Worm (Caenorhabditis elegans) whole organism, L2 larva: ENCODE results near the gene clec-52.

Source experiments
- C34F6.9 ChIP-seq: fragments of 150-350 bp; optimal IDR thresholded peaks from 2 replicates; lab custom pipeline; 2014; ENCODE audit warnings: missing biosample characterization, missing genetic modification characterization
- F13H6.1 ChIP-seq: sonication (generic microtip); optimal IDR thresholded peaks from 2 replicates; lab custom pipeline; 2016; ENCODE audit warnings: missing genetic modification characterization, missing compliant biosample characterization
- Y55F3AM.14 ChIP-seq: fragments of 200-800 bp; sonication (Bioruptor generic); optimal IDR thresholded peaks from 2 replicates; lab custom pipeline; 2018; ENCODE audit warnings: mild to moderate bottlenecking, missing genetic modification characterization, missing compliant biosample characterization
- ZK546.5 ChIP-seq: sonication (generic microtip); optimal IDR thresholded peaks from 2 replicates; lab custom pipeline; 2017; ENCODE audit warnings: missing biosample characterization, missing genetic modification characterization
- alr-1 ChIP-seq: fragments of 150-350 bp; optimal IDR thresholded peaks from 2 replicates; lab custom pipeline; 2014; ENCODE audit warnings: missing biosample characterization, missing genetic modification characterization
- ceh-16 ChIP-seq: fragments of 150-350 bp; optimal IDR thresholded peaks from 2 replicates; lab custom pipeline; 2014; ENCODE audit warnings: missing biosample characterization, missing genetic modification characterization
- ceh-82 ChIP-seq: fragments of 150-350 bp; optimal IDR thresholded peaks from 2 replicates; lab custom pipeline; 2014; ENCODE audit warnings: missing biosample characterization, missing genetic modification characterization
- crh-2 ChIP-seq: sonication (generic microtip); optimal IDR thresholded peaks from 2 replicates; lab custom pipeline; 2017; ENCODE audit warnings: missing biosample characterization, missing genetic modification characterization
- egl-27 ChIP-seq: sonication (generic microtip); optimal IDR thresholded peaks from 3 replicates; lab custom pipeline; 2017; ENCODE audit warnings: missing biosample characterization, missing genetic modification reagents, missing genetic modification characterization
- elt-1 ChIP-seq: fragments of 150-350 bp; optimal IDR thresholded peaks from 2 replicates; lab custom pipeline; 2014; ENCODE audit warnings: missing biosample characterization, missing genetic modification characterization
- elt-3 ChIP-seq: sonication (generic microtip); optimal IDR thresholded peaks from 2 replicates; lab custom pipeline; 2017; ENCODE audit warnings: missing biosample characterization, missing genetic modification characterization
- fos-1 ChIP-seq: fragments of 150-350 bp; optimal IDR thresholded peaks from 2 replicates; lab custom pipeline; 2014; ENCODE audit warnings: missing biosample characterization, missing genetic modification characterization
- gmeb-1 ChIP-seq: fragments of 150-350 bp; optimal IDR thresholded peaks from 2 replicates; lab custom pipeline; 2014; ENCODE audit warnings: missing biosample characterization, missing genetic modification characterization
- lin-11 ChIP-seq: fragments of 150-350 bp; sonication (generic microtip); optimal IDR thresholded peaks from 2 replicates; lab custom pipeline; 2014; ENCODE audit warnings: missing biosample characterization, missing genetic modification characterization, inconsistent platforms, mixed read lengths
- lin-13 ChIP-seq: fragments of 150-350 bp; optimal IDR thresholded peaks from 2 replicates; lab custom pipeline; 2014; ENCODE audit warnings: missing biosample characterization, missing genetic modification reagents, missing genetic modification characterization
- lin-39 ChIP-seq: fragments of 150-350 bp; optimal IDR thresholded peaks from 2 replicates; lab custom pipeline; 2014; ENCODE audit warnings: missing biosample characterization, missing genetic modification reagents, missing genetic modification characterization
- lsy-2 ChIP-seq, 2 experiments: fragments of 150-350 bp in 1 of 2; sonication (generic microtip) in 1 of 2; optimal IDR thresholded peaks; 2 replicates each; lab custom pipeline; 2014 to 2017; ENCODE audit warnings: missing biosample characterization in 2 of 2, missing genetic modification characterization in 2 of 2
- mbf-1 ChIP-seq: sonication (generic microtip); optimal IDR thresholded peaks from 2 replicates; lab custom pipeline; 2017; ENCODE audit warnings: missing biosample characterization, missing genetic modification characterization
- mdl-1 ChIP-seq, 2 experiments: fragments of 150-350 bp in 1 of 2; sonication (generic microtip) in 1 of 2; optimal IDR thresholded peaks; 2 replicates each; lab custom pipeline; 2017; ENCODE audit warnings: missing biosample characterization in 2 of 2, missing genetic modification characterization in 2 of 2
- nhr-10 ChIP-seq: sonication (generic microtip); optimal IDR thresholded peaks from 2 replicates; lab custom pipeline; 2017; ENCODE audit warnings: missing biosample characterization, missing genetic modification characterization
- nhr-12 ChIP-seq: fragments of 150-350 bp; optimal IDR thresholded peaks from 2 replicates; lab custom pipeline; 2014; ENCODE audit warnings: missing biosample characterization, missing genetic modification characterization
- nhr-129 ChIP-seq: fragments of 150-350 bp; optimal IDR thresholded peaks from 2 replicates; lab custom pipeline; 2014; ENCODE audit warnings: missing biosample characterization, missing genetic modification characterization
- nhr-21 ChIP-seq: fragments of 150-350 bp; optimal IDR thresholded peaks from 2 replicates; lab custom pipeline; 2014; ENCODE audit warnings: missing biosample characterization, missing genetic modification characterization
- nhr-23 ChIP-seq: fragments of 150-350 bp; optimal IDR thresholded peaks from 2 replicates; lab custom pipeline; 2014; ENCODE audit warnings: missing biosample characterization, missing genetic modification reagents, missing genetic modification characterization
- nhr-237 ChIP-seq: fragments of 150-350 bp; optimal IDR thresholded peaks from 2 replicates; lab custom pipeline; 2014; ENCODE audit warnings: missing biosample characterization, missing genetic modification characterization
- nhr-77 ChIP-seq: fragments of 150-350 bp; optimal IDR thresholded peaks from 2 replicates; lab custom pipeline; 2014; ENCODE audit warnings: missing biosample characterization, missing genetic modification characterization
- peb-1 ChIP-seq: fragments of 150-350 bp; optimal IDR thresholded peaks from 2 replicates; lab custom pipeline; 2014; ENCODE audit warnings: missing biosample characterization, missing genetic modification characterization
- sem-4 ChIP-seq: fragments of 150-350 bp; optimal IDR thresholded peaks from 2 replicates; lab custom pipeline; 2014; ENCODE audit warnings: missing biosample characterization, missing genetic modification reagents, missing genetic modification characterization
- skn-1 ChIP-seq: sonication (generic microtip); optimal IDR thresholded peaks from 2 replicates; lab custom pipeline; 2017; ENCODE audit warnings: missing biosample characterization, missing genetic modification characterization
- sma-3 ChIP-seq: sonication (generic microtip); optimal IDR thresholded peaks from 2 replicates; lab custom pipeline; 2016; ENCODE audit warnings: missing genetic modification reagents, missing genetic modification characterization, missing compliant biosample characterization
- sma-9 ChIP-seq, 2 experiments: fragments of 150-350 bp in 1 of 2; sonication (generic microtip) in 1 of 2; optimal IDR thresholded peaks; 2 replicates each; lab custom pipeline; 2014 to 2016; ENCODE audit warnings: missing genetic modification characterization in 2 of 2, mild to moderate bottlenecking in 1 of 2, missing biosample characterization in 1 of 2, missing compliant biosample characterization in 1 of 2, missing genetic modification reagents in 1 of 2, moderate library complexity in 1 of 2
- snpc-4 ChIP-seq: fragments of 150-350 bp; optimal IDR thresholded peaks from 2 replicates; lab custom pipeline; 2014; ENCODE audit warnings: missing biosample characterization, missing genetic modification characterization
- unc-39 ChIP-seq: fragments of 150-350 bp; optimal IDR thresholded peaks from 2 replicates; lab custom pipeline; 2014; ENCODE audit warnings: missing biosample characterization, missing genetic modification characterization
- unc-55 ChIP-seq: fragments of 150-350 bp; sonication (generic microtip); optimal IDR thresholded peaks from 3 replicates; lab custom pipeline; 2014; ENCODE audit warnings: missing biosample characterization, missing genetic modification reagents, missing genetic modification characterization
- unc-62 ChIP-seq: fragments of 150-350 bp; optimal IDR thresholded peaks from 2 replicates; lab custom pipeline; 2014; ENCODE audit warnings: missing biosample characterization, missing genetic modification reagents, missing genetic modification characterization
- zag-1 ChIP-seq: fragments of 150-350 bp; optimal IDR thresholded peaks from 2 replicates; lab custom pipeline; 2014; ENCODE audit warnings: missing biosample characterization, missing genetic modification characterization
- ztf-11 ChIP-seq: sonication (generic microtip); optimal IDR thresholded peaks from 2 replicates; lab custom pipeline; 2017; ENCODE audit warnings: missing biosample characterization, missing genetic modification characterization

The clec-52 gene

ce11 chrIV:8198851-8199250, 30.3 kb upstream of the clec-52 start, which contains the start of gene wsp-1:
Gene wsp-1 (minus strand): TSS chrIV:8198951.
- TF ChIP-seq lin-13, result no peak
- no peak for TF ChIP-seq ztf-11
- no peak for TF ChIP-seq sma-9 (GFP tag; optimal IDR thresholded peaks at IDR 0.05; lab: Kevin White, UChicago)
- TF ChIP-seq sma-9 (tag; optimal IDR thresholded peaks at IDR 0.05; lab: Kevin White, UChicago), result no peak
- TF ChIP-seq nhr-21, result no peak
- TF ChIP-seq crh-2 (tag; lab: Kevin White, UChicago), result no peak
- no peak for TF ChIP-seq gmeb-1

ce11 chrIV:8192878-8193277, 24.3 kb upstream of the clec-52 start:
- TF ChIP-seq mbf-1 (no peak), fos-1 (tag; lab: Kevin White, UChicago) (no peak), unc-55 (no peak)

- no peak for TF ChIP-seq elt-1 (tag; lab: Kevin White, UChicago)
- no peak for TF ChIP-seq elt-3 (tag; lab: Kevin White, UChicago)
- TF ChIP-seq nhr-77 (tag; lab: Kevin White, UChicago), result no peak
- no peak for TF ChIP-seq nhr-21
- no peak for TF ChIP-seq egl-27
- TF ChIP-seq lin-39 (tag; lab: Kevin White, UChicago), result no peak
- TF ChIP-seq unc-39 (tag; lab: Kevin White, UChicago), result no peak
- TF ChIP-seq sem-4, result no peak
- no peak for TF ChIP-seq nhr-23 (tag; lab: Kevin White, UChicago)
- no peak for TF ChIP-seq Y55F3AM.14 (GFP tag; lab: Kevin White, UChicago)
- no peak for TF ChIP-seq skn-1 (tag; lab: Kevin White, UChicago)
- TF ChIP-seq nhr-12 (tag; lab: Kevin White, UChicago), result no peak
- TF ChIP-seq unc-55, result no peak
- no peak for TF ChIP-seq ceh-82
- TF ChIP-seq lin-11 (tag; lab: Kevin White, UChicago), result no peak
- TF ChIP-seq crh-2 (tag; lab: Kevin White, UChicago), result no peak
- no peak for TF ChIP-seq nhr-10 (tag; lab: Kevin White, UChicago)
- TF ChIP-seq nhr-237 (tag; lab: Kevin White, UChicago), result no peak
- no peak for TF ChIP-seq peb-1 (tag; lab: Kevin White, UChicago)
- TF ChIP-seq snpc-4, result no peak
Measured at ce11 chrIV:8189667-8190066, 21.1 kb upstream of the clec-52 start.

- no peak for TF ChIP-seq unc-55
- no peak for TF ChIP-seq egl-27
- no peak for TF ChIP-seq nhr-23 (tag; lab: Kevin White, UChicago)
- no peak for TF ChIP-seq sma-3
- no peak for TF ChIP-seq ceh-16
- no peak for TF ChIP-seq ZK546.5 (tag; lab: Kevin White, UChicago)
- TF ChIP-seq, all 48 proteins: peak for 0
Measured at ce11 chrIV:8188421-8189112, 20.0 kb upstream of the clec-52 start.

- TF ChIP-seq zag-1 (tag; lab: Kevin White, UChicago) (peak; percentile 28), ZK546.5 (tag; lab: Kevin White, UChicago) (no peak), sem-4 (peak; percentile 51), fos-1 (tag; lab: Kevin White, UChicago) (no peak), unc-62 (GFP tag; lab: Kevin White, UChicago) (no peak), alr-1 (tag; lab: Kevin White, UChicago) (peak; percentile 32), mdl-1 (tag; optimal IDR thresholded peaks at IDR 0.05; lab: Kevin White, UChicago) (peak in 1 of 2 experiments; percentile 7), crh-2 (tag; lab: Kevin White, UChicago) (peak; percentile 39), unc-55 (peak; percentile 66), nhr-129 (tag; lab: Kevin White, UChicago) (peak; percentile 65), lsy-2 (tag; optimal IDR thresholded peaks at IDR 0.05; lab: Kevin White, UChicago) (peak in 1 of 2 experiments; percentile 44), ztf-11 (no peak), sma-9 (GFP tag; optimal IDR thresholded peaks at IDR 0.05; lab: Kevin White, UChicago) (peak; percentile 61), sma-9 (tag; optimal IDR thresholded peaks at IDR 0.05; lab: Kevin White, UChicago) (no peak), gmeb-1 (no peak), lin-11 (tag; lab: Kevin White, UChicago) (peak; percentile 83), Y55F3AM.14 (GFP tag; lab: Kevin White, UChicago) (peak; percentile 42), lin-13 (peak; percentile 14), F13H6.1 (tag; lab: Kevin White, UChicago) (peak; percentile 71), C34F6.9 (tag; lab: Kevin White, UChicago) (peak; percentile 73)
Measured at ce11 chrIV:8183313-8183712, 14.8 kb upstream of the clec-52 start.
